Fruit fly (Drosophila melanogaster) S2 (cell line): ENCODE data around the gene schuy.

Experiments used
- CG8478 ChIP-seq: fragments of >200 bp; optimal IDR thresholded peaks from 2 replicates; lab custom pipeline; 2018
- CTCF ChIP-seq, 2 experiments: fragments of >200 bp; optimal IDR thresholded peaks; 2 replicates each; lab custom pipeline; 2018

DNA sequence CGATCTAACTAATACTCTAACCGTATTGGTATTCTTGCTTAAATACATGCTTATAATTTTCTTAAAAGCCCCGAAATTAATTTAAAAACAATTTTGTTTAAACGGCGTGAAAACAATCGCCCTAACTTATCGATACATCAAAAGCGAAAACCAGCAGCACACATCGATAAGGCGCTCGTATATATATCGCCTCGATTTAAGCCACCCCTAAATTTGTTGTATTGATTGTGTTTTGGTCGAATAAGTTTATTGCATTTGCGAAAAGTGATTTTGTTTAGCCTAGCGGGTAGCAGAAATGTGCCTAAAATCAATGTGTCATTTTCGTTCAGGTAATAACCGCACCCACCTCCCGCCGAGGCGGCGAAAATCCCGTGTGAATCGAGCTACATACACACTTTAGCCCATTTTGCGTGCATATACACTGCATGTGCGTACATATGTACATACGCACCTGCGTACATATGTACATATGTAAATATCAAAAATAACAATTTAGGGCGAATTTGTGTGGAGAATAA lies 5.9 kb downstream of the schuy start, which contains the start of the genes CG7646 and Nca:
- TF ChIP-seq CG8478 (lab: Kevin White, UChicago): no peak
- no peak for TF ChIP-seq CTCF (optimal IDR thresholded peaks at IDR 0.05; lab: Kevin White, UChicago)
